Fruit fly (Drosophila melanogaster): Measurements from ENCODE around the gene Desat1.
A peak's percentile ranks its signal among the peaks of the same experiment; 100 is the strongest.

Gene Desat1

DNA sequence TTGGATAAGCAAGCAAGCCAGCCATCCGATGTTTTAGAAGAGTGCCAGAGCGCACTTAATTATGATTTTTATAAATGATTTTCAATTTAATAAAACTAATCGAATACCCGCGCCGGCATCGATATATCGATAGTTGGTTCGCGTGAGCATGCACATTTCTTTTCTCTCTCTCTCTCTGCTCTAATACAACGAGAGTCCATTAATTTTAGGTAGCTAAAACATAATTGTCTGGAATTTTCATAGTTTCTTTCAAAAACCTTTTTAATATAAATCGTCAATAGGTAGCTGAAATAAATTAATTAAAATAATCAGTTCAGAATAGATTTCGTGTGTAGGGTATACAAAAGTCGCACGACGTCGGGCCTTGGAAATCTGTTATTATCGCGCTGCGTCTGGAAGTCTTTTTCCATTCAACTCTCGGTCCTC is 9.5 kb downstream of the Desat1 start, which contains the start of gene CG18549 (continued):
- TF ChIP-seq Gug (GFP tag; IDR thresholded peaks at IDR 0.05): peak; percentile 100
- peak; percentile 100 for TF ChIP-seq lz (GFP tag; optimal IDR thresholded peaks at IDR 0.05)
- peak; percentile 100 for TF ChIP-seq CG4318 (GFP tag; optimal IDR thresholded peaks at IDR 0.05)
- peak; percentile 100 for TF ChIP-seq CG8119 (GFP tag; IDR thresholded peaks at IDR 0.05)
- peak; percentile 98 for TF ChIP-seq fd85E (GFP tag; optimal IDR thresholded peaks at IDR 0.05)
- peak; percentile 100 for TF ChIP-seq Eip75B (GFP tag; optimal IDR thresholded peaks at IDR 0.05)
- TF ChIP-seq dsx (GFP tag; optimal IDR thresholded peaks at IDR 0.05; ENCODE audit: poor library complexity, severe bottlenecking): peak; percentile 100
- TF ChIP-seq fd59A (GFP tag; optimal IDR thresholded peaks at IDR 0.05): peak; percentile 100

- no peak for TF ChIP-seq acj6 (GFP tag; optimal IDR thresholded peaks at IDR 0.05)
- peak; percentile 21 for TF ChIP-seq CG3919 (GFP tag; optimal IDR thresholded peaks at IDR 0.05)
- peak; percentile 94 for TF ChIP-seq svp (GFP tag)
- TF ChIP-seq CG9139 (GFP tag; optimal IDR thresholded peaks at IDR 0.05): peak; percentile 6
- TF ChIP-seq Eip78C (GFP tag): peak; percentile 52
- TF ChIP-seq ss (GFP tag; optimal IDR thresholded peaks at IDR 0.05): peak in 1 of 2 experiments; percentile 44
- TF ChIP-seq CG6854 (GFP tag; optimal IDR thresholded peaks at IDR 0.05): peak; percentile 2
- TF ChIP-seq cyc (GFP tag; optimal IDR thresholded peaks at IDR 0.05): no peak
- TF ChIP-seq spab (GFP tag; optimal IDR thresholded peaks at IDR 0.05): peak; percentile 1
- TF ChIP-seq net (GFP tag; optimal IDR thresholded peaks at IDR 0.05): peak; percentile 8
- TF ChIP-seq topi (GFP tag; optimal IDR thresholded peaks at IDR 0.05): no peak
- TF ChIP-seq Sox14 (GFP tag; optimal IDR thresholded peaks at IDR 0.05): peak; percentile 21
- TF ChIP-seq CG10669 (GFP tag; optimal IDR thresholded peaks at IDR 0.05): peak; percentile 20
Observed at dm6 chr3R:12449617-12450242, 10.3 kb downstream of the Desat1 start.

- TF ChIP-seq vri (GFP tag; optimal IDR thresholded peaks at IDR 0.05): peak; percentile 81
- peak; percentile 37 for TF ChIP-seq Eip78C (GFP tag)
- TF ChIP-seq CG3032 (tag; optimal IDR thresholded peaks at IDR 0.05): no peak
- peak; percentile 47 for TF ChIP-seq Eip93F (GFP tag; optimal IDR thresholded peaks at IDR 0.05)
Observed at dm6 chr3R:12450713-12451259, 11.4 kb downstream of the Desat1 start.

dm6 chr3R:12451376-12451775 is 12.0 kb downstream of the Desat1 start:
- no peak for TF ChIP-seq CG4318 (GFP tag; optimal IDR thresholded peaks at IDR 0.05)
- no peak for TF ChIP-seq CG34406 (GFP tag; optimal IDR thresholded peaks at IDR 0.05)
- no peak for TF ChIP-seq CG6276 (GFP tag; optimal IDR thresholded peaks at IDR 0.05)
- TF ChIP-seq Ets21C (GFP tag; optimal IDR thresholded peaks at IDR 0.05): no peak
- TF ChIP-seq CG15336 (GFP tag; IDR thresholded peaks at IDR 0.05): peak; percentile 71
- no peak for TF ChIP-seq CG9139 (GFP tag; optimal IDR thresholded peaks at IDR 0.05)
- TF ChIP-seq Hr39 (GFP tag; optimal IDR thresholded peaks at IDR 0.05): no peak
- TF ChIP-seq Ets96B (tag; optimal IDR thresholded peaks at IDR 0.05): peak; percentile 7
- no peak for TF ChIP-seq Sox15 (GFP tag; optimal IDR thresholded peaks at IDR 0.05)
- TF ChIP-seq CG11762 (GFP tag; optimal IDR thresholded peaks at IDR 0.05; ENCODE audit: insufficient read depth): peak; percentile 6
- TF ChIP-seq pdm3 (GFP tag; optimal IDR thresholded peaks at IDR 0.05): no peak
- TF ChIP-seq Gug (GFP tag; IDR thresholded peaks at IDR 0.05): peak; percentile 32; the same call in 1 of the 2 replicates
- TF ChIP-seq CG3032 (tag; optimal IDR thresholded peaks at IDR 0.05): peak; percentile 23
- no peak for TF ChIP-seq Eip75B (GFP tag; optimal IDR thresholded peaks at IDR 0.05)
- TF ChIP-seq CG3919 (GFP tag; optimal IDR thresholded peaks at IDR 0.05): peak; percentile 30
- TF ChIP-seq dsx (GFP tag; optimal IDR thresholded peaks at IDR 0.05; ENCODE audit: poor library complexity, severe bottlenecking): no peak
- TF ChIP-seq eg (GFP tag; IDR thresholded peaks at IDR 0.05): peak; percentile 65; the same call in 1 of the 3 replicates
- peak; percentile 5 for TF ChIP-seq CG31627 (GFP tag; optimal IDR thresholded peaks at IDR 0.05)
- TF ChIP-seq dac (GFP tag; optimal IDR thresholded peaks at IDR 0.05): no peak
- TF ChIP-seq Blimp-1 (GFP tag; optimal IDR thresholded peaks at IDR 0.05): no peak
- TF ChIP-seq cyc (GFP tag; optimal IDR thresholded peaks at IDR 0.05): no peak
- no peak for TF ChIP-seq CG6808 (GFP tag; optimal IDR thresholded peaks at IDR 0.05)
- TF ChIP-seq lz (GFP tag; optimal IDR thresholded peaks at IDR 0.05): no peak
- TF ChIP-seq Met (GFP tag; optimal IDR thresholded peaks at IDR 0.05): no peak
- no peak for TF ChIP-seq Hr4 (GFP tag; optimal IDR thresholded peaks at IDR 0.05)
- peak; percentile 29 for TF ChIP-seq CG8632 (GFP tag; optimal IDR thresholded peaks at IDR 0.05)
- no peak for TF ChIP-seq fd85E (GFP tag; optimal IDR thresholded peaks at IDR 0.05)
- TF ChIP-seq CG1621 (tag; optimal IDR thresholded peaks at IDR 0.05): no peak
- TF ChIP-seq fd59A (GFP tag; optimal IDR thresholded peaks at IDR 0.05): no peak
- no peak for TF ChIP-seq fkh (GFP tag; optimal IDR thresholded peaks at IDR 0.05)

Measured in whole organism, prepupa.